Worm (Caenorhabditis elegans): ENCODE measurements around the gene frm-3.

frm-3 gene

DNA sequence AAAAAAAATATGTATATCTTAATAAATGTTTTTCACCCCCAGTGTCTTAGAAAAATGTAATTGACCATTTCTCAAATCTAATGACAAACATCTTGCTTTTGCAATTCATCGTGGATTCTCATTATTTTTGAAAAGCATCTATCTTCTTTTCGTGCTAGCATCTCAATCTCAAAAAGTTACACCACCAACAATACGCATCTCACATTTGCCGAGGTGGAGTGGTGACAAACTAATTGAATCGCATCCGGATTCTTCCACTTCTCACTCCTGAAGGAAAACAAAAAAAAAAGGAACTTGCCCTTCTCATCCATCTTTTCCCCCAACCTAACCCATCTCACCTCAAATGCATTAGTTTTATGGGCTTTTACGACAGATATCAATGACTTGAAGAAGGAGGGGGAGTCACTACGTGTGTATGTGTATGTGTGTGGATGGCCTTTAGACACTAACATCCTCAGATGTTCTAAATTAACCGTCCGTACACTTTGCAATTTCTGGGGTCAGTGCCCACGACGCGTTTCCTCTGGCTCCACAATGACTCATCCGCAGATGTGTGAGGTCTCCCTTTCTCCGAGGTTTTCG, 24.8 kb upstream of the frm-3 start:
- no peak for TF ChIP-seq hmg-4 (GFP tag; optimal IDR thresholded peaks at IDR 0.05)
- TF ChIP-seq scrt-1 (GFP tag; IDR thresholded peaks at IDR 0.05) = no peak
- TF ChIP-seq ama-1 (optimal IDR thresholded peaks at IDR 0.05) = no peak
- no peak for TF ChIP-seq ceh-13 (GFP tag; optimal IDR thresholded peaks at IDR 0.05)

ce11 chrX:11548308-11548707, 24.0 kb upstream of the frm-3 start, which contains the start of gene mig-2:
Gene mig-2, plus strand, starts transcription at chrX:11548608.
- TF ChIP-seq sea-1 (GFP tag; conservative IDR thresholded peaks at IDR 0.05) = no peak
- no peak for TF ChIP-seq ceh-36 (tag; optimal IDR thresholded peaks at IDR 0.05)
- no peak for TF ChIP-seq tbx-11 (GFP tag; IDR thresholded peaks at IDR 0.05)
- TF ChIP-seq hmg-4 (GFP tag; optimal IDR thresholded peaks at IDR 0.05) = no peak
- TF ChIP-seq hnd-1 (tag; optimal IDR thresholded peaks at IDR 0.05) = no peak
- TF ChIP-seq pes-1 (GFP tag; IDR thresholded peaks at IDR 0.05) = no peak
- TF ChIP-seq tbx-37 (GFP tag; conservative IDR thresholded peaks at IDR 0.05) = no peak
- TF ChIP-seq ets-7 (tag; optimal IDR thresholded peaks at IDR 0.05) = no peak
- no peak for TF ChIP-seq ceh-13 (GFP tag; optimal IDR thresholded peaks at IDR 0.05)
- no peak for TF ChIP-seq F13C5.2 (tag; optimal IDR thresholded peaks at IDR 0.05)
- TF ChIP-seq B0310.2 (tag; optimal IDR thresholded peaks at IDR 0.05) = no peak
- no peak for TF ChIP-seq tra-4 (tag; optimal IDR thresholded peaks at IDR 0.05)
- no peak for TF ChIP-seq scrt-1 (GFP tag; IDR thresholded peaks at IDR 0.05)

ce11 chrX:11551808-11552207, 20.5 kb upstream of the frm-3 start:
- TF ChIP-seq ama-1 (optimal IDR thresholded peaks at IDR 0.05) = no peak

DNA sequence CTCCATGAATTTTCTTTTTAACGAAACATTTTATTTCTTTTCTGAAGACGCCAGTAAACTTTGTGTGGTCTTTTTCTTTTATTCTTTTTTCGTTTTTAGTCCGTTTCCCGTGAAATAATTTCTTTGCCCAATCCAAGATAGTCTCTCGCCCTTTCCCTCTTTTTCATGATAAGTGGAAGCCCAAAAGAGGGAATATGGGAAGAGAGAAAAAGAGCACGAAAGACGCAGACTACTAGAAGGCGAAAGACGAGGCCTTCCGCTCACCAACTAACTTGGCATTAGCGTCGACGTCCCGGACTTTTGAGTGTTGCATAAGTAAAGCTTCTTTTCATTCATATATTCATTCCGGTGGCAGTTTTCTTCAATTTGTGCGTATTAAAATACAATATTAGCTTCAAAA, 19.4 kb upstream of the frm-3 start:
- no peak for TF ChIP-seq hnd-1 (tag; optimal IDR thresholded peaks at IDR 0.05)
- TF ChIP-seq tra-4 (tag; optimal IDR thresholded peaks at IDR 0.05) = no peak
- no peak for TF ChIP-seq tbx-11 (GFP tag; IDR thresholded peaks at IDR 0.05)
- no peak for TF ChIP-seq flt-1 (GFP tag; IDR thresholded peaks at IDR 0.05)
- no peak for TF ChIP-seq ceh-36 (tag; optimal IDR thresholded peaks at IDR 0.05)
- no peak for TF ChIP-seq aly-1 (tag; optimal IDR thresholded peaks at IDR 0.05)

DNA sequence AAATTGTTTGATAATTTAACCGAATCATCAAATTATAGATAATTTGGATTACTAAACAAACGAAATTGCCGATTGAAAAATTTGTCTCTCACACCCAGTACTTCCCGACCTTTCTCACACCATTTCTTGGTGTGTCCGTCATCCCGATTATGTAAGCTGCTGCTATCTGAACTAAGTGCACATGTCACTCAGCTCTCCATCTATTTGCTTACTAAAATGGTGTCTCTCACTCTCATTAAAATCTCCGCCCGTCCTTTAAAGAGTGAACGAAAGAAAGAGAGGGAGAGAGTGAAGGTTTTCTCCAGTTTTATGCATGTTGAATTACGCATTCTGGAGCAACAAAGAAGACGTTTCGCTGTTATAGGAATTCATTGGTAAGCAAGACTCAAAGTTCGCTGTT, 17.8 kb upstream of the frm-3 start:
- TF ChIP-seq scrt-1 (GFP tag; IDR thresholded peaks at IDR 0.05) (no peak), tra-4 (tag; optimal IDR thresholded peaks at IDR 0.05) (no peak), B0310.2 (tag; optimal IDR thresholded peaks at IDR 0.05) (no peak), aly-1 (tag; optimal IDR thresholded peaks at IDR 0.05) (no peak), F13C5.2 (tag; optimal IDR thresholded peaks at IDR 0.05) (no peak), tbx-37 (GFP tag; conservative IDR thresholded peaks at IDR 0.05) (no peak), ama-1 (optimal IDR thresholded peaks at IDR 0.05) (no peak), sea-1 (GFP tag; conservative IDR thresholded peaks at IDR 0.05) (no peak), hnd-1 (tag; optimal IDR thresholded peaks at IDR 0.05) (no peak), tbx-11 (GFP tag; IDR thresholded peaks at IDR 0.05) (no peak), ets-7 (tag; optimal IDR thresholded peaks at IDR 0.05) (no peak), flt-1 (GFP tag; IDR thresholded peaks at IDR 0.05) (no peak), pes-1 (GFP tag; IDR thresholded peaks at IDR 0.05) (no peak), hmbx-1 (tag; optimal IDR thresholded peaks at IDR 0.05) (no peak), ceh-13 (GFP tag; optimal IDR thresholded peaks at IDR 0.05) (no peak), ceh-36 (tag; optimal IDR thresholded peaks at IDR 0.05) (no peak)

DNA sequence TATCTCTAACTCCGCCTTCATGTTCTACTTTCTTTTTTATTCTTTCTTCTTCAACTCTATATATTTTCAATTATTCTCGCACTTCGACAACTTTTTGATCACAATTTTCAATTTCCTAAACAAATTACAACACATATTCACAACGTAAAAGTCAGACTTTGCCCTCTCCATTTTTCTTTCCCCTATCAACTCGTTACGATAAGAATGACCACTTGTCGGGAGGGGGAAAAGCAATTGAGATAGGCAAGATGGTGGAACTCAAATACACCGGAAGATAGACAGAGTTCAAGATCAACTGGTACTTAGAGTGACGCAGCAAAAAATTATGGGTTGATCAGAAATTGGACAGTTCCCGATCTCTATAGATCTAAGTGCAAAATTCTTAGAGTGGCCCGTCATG, 17.3 kb upstream of the frm-3 start:
- TF ChIP-seq aly-1 (tag; optimal IDR thresholded peaks at IDR 0.05) (no peak), tra-4 (tag; optimal IDR thresholded peaks at IDR 0.05) (no peak), hnd-1 (tag; optimal IDR thresholded peaks at IDR 0.05) (no peak), scrt-1 (GFP tag; IDR thresholded peaks at IDR 0.05) (no peak), flt-1 (GFP tag; IDR thresholded peaks at IDR 0.05) (no peak), F13C5.2 (tag; optimal IDR thresholded peaks at IDR 0.05) (no peak), tbx-11 (GFP tag; IDR thresholded peaks at IDR 0.05) (no peak), ceh-13 (GFP tag; optimal IDR thresholded peaks at IDR 0.05) (no peak), ceh-36 (tag; optimal IDR thresholded peaks at IDR 0.05) (no peak)

- TF ChIP-seq ama-1 (optimal IDR thresholded peaks at IDR 0.05) = no peak
- no peak for TF ChIP-seq hmg-4 (GFP tag; optimal IDR thresholded peaks at IDR 0.05)
- no peak for TF ChIP-seq tbx-37 (GFP tag; conservative IDR thresholded peaks at IDR 0.05)
- TF ChIP-seq F13C5.2 (tag; optimal IDR thresholded peaks at IDR 0.05) = no peak
- no peak for TF ChIP-seq hnd-1 (tag; optimal IDR thresholded peaks at IDR 0.05)
- TF ChIP-seq scrt-1 (GFP tag; IDR thresholded peaks at IDR 0.05) = no peak
- no peak for TF ChIP-seq ceh-13 (GFP tag; optimal IDR thresholded peaks at IDR 0.05)
- TF ChIP-seq sea-1 (GFP tag; conservative IDR thresholded peaks at IDR 0.05) = no peak
- TF ChIP-seq pes-1 (GFP tag; IDR thresholded peaks at IDR 0.05) = no peak
- TF ChIP-seq flt-1 (GFP tag; IDR thresholded peaks at IDR 0.05) = no peak
- TF ChIP-seq ets-7 (tag; optimal IDR thresholded peaks at IDR 0.05) = no peak
- TF ChIP-seq tra-4 (tag; optimal IDR thresholded peaks at IDR 0.05) = no peak
Measured at ce11 chrX:11555527-11556137, 16.7 kb upstream of the frm-3 start.

DNA sequence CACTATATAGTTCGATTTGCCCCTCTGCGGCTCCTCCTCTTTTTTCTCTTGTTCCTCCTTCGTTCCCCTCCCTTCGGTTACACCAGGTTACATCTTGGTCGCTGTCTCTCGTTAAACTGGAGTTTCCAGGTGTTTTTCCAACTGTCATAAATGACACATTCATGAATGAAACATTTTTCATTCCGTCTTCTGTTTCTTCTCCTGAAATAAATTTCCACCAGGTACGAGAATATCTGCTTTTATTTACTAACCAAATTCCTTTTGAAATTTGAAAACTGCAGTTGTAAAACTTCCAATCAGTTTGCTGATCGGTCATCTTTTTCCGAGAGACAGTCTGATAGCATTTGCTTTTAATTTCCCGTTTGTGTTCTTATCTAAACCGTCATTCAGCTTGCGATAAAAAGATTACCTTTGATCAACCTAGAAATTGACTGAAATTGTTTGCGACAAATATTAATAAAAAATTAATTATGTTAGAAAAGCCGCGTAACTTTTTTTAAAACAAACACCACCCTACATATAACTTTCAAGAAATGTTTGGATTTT, 16.0 kb upstream of the frm-3 start, which contains the start of gene C35C5.10:
Gene C35C5.10 (plus strand): TSS at position 51 of the 546 bp plus-strand sequence.
- no peak for TF ChIP-seq pes-1 (GFP tag; IDR thresholded peaks at IDR 0.05)
- TF ChIP-seq B0310.2 (tag; optimal IDR thresholded peaks at IDR 0.05) = no peak
- TF ChIP-seq F13C5.2 (tag; optimal IDR thresholded peaks at IDR 0.05) = no peak
- TF ChIP-seq flt-1 (GFP tag; IDR thresholded peaks at IDR 0.05) = no peak
- no peak for TF ChIP-seq tbx-37 (GFP tag; conservative IDR thresholded peaks at IDR 0.05)
- TF ChIP-seq ets-7 (tag; optimal IDR thresholded peaks at IDR 0.05) = no peak
- TF ChIP-seq hnd-1 (tag; optimal IDR thresholded peaks at IDR 0.05) = no peak
- no peak for TF ChIP-seq ceh-36 (tag; optimal IDR thresholded peaks at IDR 0.05)
- no peak for TF ChIP-seq aly-1 (tag; optimal IDR thresholded peaks at IDR 0.05)

Data from whole organism, early embryonic.